Fruit fly (Drosophila melanogaster) whole organism, embryonic: ENCODE results near the gene Actn3.
A peak's percentile ranks its signal among the peaks of the same experiment; 100 is the strongest.

Source experiments
- B-H1 ChIP-seq: fragments of 200-800 bp; sonication (Bioruptor generic); IDR thresholded peaks from 3 replicates; pipeline ENCODE4 v1.3.6; 2022; ENCODE audit warnings: missing biosample characterization, missing genetic modification characterization
- CG10366 ChIP-seq: fragments of 200-800 bp; sonication (Bioruptor generic); IDR thresholded peaks from 2 replicates; pipeline ENCODE4 v1.3.6; 2022; ENCODE audit warnings: missing biosample characterization, missing genetic modification characterization
- CG10431 ChIP-seq: fragments of 200-800 bp; sonication (Bioruptor generic); optimal IDR thresholded peaks from 3 replicates; lab custom pipeline; 2018; ENCODE audit warnings: missing biosample characterization, mild to moderate bottlenecking, missing genetic modification characterization
- CG11723 ChIP-seq: fragments of 200-800 bp; sonication (Bioruptor generic); optimal IDR thresholded peaks from 2 replicates; lab custom pipeline; 2017; ENCODE audit warnings: missing biosample characterization, mild to moderate bottlenecking, missing genetic modification characterization
- CG13123 ChIP-seq: fragments of 200-800 bp; sonication (Bioruptor generic); optimal IDR thresholded peaks from 2 replicates; lab custom pipeline; 2016; ENCODE audit warnings: missing biosample characterization, missing genetic modification characterization
- CG14050 ChIP-seq: fragments of 200-800 bp; sonication (Bioruptor generic); IDR thresholded peaks from 3 replicates; pipeline ENCODE4 v1.3.6; 2022; ENCODE audit warnings: missing biosample characterization, missing genetic modification characterization
- CG14860 ChIP-seq: fragments of 200-800 bp; sonication (Bioruptor generic); IDR thresholded peaks from 3 replicates; pipeline ENCODE4 v1.3.6; 2022; ENCODE audit warnings: missing biosample characterization, missing genetic modification characterization; ENCODE audit not compliant: partially characterized antibody
- CG15514 ChIP-seq: fragments of 200-800 bp; sonication (Bioruptor generic); optimal IDR thresholded peaks from 3 replicates; lab custom pipeline; 2017; ENCODE audit warnings: missing biosample characterization, missing genetic modification characterization, mild to moderate bottlenecking, moderate library complexity, missing genetic modification reagents
- CG17359 ChIP-seq: fragments of 200-800 bp; sonication (Bioruptor generic); optimal IDR thresholded peaks from 3 replicates; lab custom pipeline; 2018; ENCODE audit warnings: missing biosample characterization, mild to moderate bottlenecking, missing genetic modification characterization, moderate library complexity
- CG17912 ChIP-seq: fragments of 200-800 bp; sonication (Bioruptor generic); optimal IDR thresholded peaks from 2 replicates; lab custom pipeline; 2018; ENCODE audit warnings: missing biosample characterization, mild to moderate bottlenecking, missing genetic modification characterization
- CG18764 ChIP-seq: fragments of 200-800 bp; sonication (Bioruptor generic); optimal IDR thresholded peaks from 3 replicates; lab custom pipeline; 2016; ENCODE audit warnings: missing biosample characterization, missing genetic modification characterization
- CG30020 ChIP-seq: fragments of 200-800 bp; optimal IDR thresholded peaks from 2 replicates; lab custom pipeline; 2019; ENCODE audit warnings: missing biosample characterization, mild to moderate bottlenecking, missing genetic modification characterization, moderate library complexity
- CG31224 ChIP-seq: fragments of 200-800 bp; sonication (Bioruptor generic); IDR thresholded peaks from 2 replicates; pipeline ENCODE4 v1.3.6; 2022; ENCODE audit warnings: missing biosample characterization, missing genetic modification characterization
- CG31441 ChIP-seq: fragments of 200-800 bp; sonication (Bioruptor generic); IDR thresholded peaks from 2 replicates; pipeline ENCODE4 v1.3.6; 2022; ENCODE audit warnings: missing biosample characterization, missing genetic modification characterization
- CG3163 ChIP-seq: fragments of 200-800 bp; sonication (Bioruptor generic); optimal IDR thresholded peaks from 3 replicates; lab custom pipeline; 2016; ENCODE audit warnings: missing biosample characterization, missing genetic modification characterization
- CG32772 ChIP-seq: fragments of 200-800 bp; sonication (Bioruptor generic); IDR thresholded peaks from 2 replicates; pipeline ENCODE4 v1.3.6; 2022; ENCODE audit warnings: missing biosample characterization, missing genetic modification characterization
- CG4820 ChIP-seq: fragments of 200-800 bp; sonication (Bioruptor generic); optimal IDR thresholded peaks from 3 replicates; lab custom pipeline; 2016; ENCODE audit warnings: missing biosample characterization, missing genetic modification characterization
- CG6254 ChIP-seq: fragments of 200-800 bp; sonication (Bioruptor generic); optimal IDR thresholded peaks from 3 replicates; lab custom pipeline; 2017; ENCODE audit warnings: mild to moderate bottlenecking, missing biosample characterization, missing genetic modification reagents, missing genetic modification characterization
- CG6854 ChIP-seq: fragments of 200-800 bp; sonication (Bioruptor generic); optimal IDR thresholded peaks from 3 replicates; lab custom pipeline; 2017; ENCODE audit warnings: missing biosample characterization, mild to moderate bottlenecking, missing genetic modification characterization
- CG7556 ChIP-seq: fragments of 200-800 bp; sonication (Bioruptor generic); optimal IDR thresholded peaks from 2 replicates; lab custom pipeline; 2017; ENCODE audit warnings: missing biosample characterization, mild to moderate bottlenecking, missing genetic modification characterization
- CG7987 ChIP-seq: fragments of 200-800 bp; sonication (Bioruptor generic); optimal IDR thresholded peaks from 2 replicates; lab custom pipeline; 2018; ENCODE audit warnings: missing biosample characterization, mild to moderate bottlenecking, missing genetic modification characterization, moderate library complexity
- Dbx ChIP-seq: fragments of 200-800 bp; sonication (Bioruptor generic); IDR thresholded peaks from 3 replicates; pipeline ENCODE4 v1.3.6; 2022; ENCODE audit warnings: missing biosample characterization, missing genetic modification characterization
- E2f2 ChIP-seq: fragments of 200-800 bp; sonication (Bioruptor generic); IDR thresholded peaks from 2 replicates; pipeline ENCODE4 v1.3.6; 2022; ENCODE audit warnings: missing biosample characterization, missing genetic modification characterization
- HLH3B ChIP-seq: fragments of 200-800 bp; sonication (Bioruptor generic); IDR thresholded peaks from 2 replicates; pipeline ENCODE4 v1.3.6; 2022; ENCODE audit warnings: missing biosample characterization, missing genetic modification characterization
- HmgD ChIP-seq: fragments of 200-800 bp; sonication (Bioruptor generic); optimal IDR thresholded peaks from 3 replicates; lab custom pipeline; 2016; ENCODE audit warnings: missing biosample characterization, missing genetic modification characterization
- Hsf ChIP-seq: fragments of 200-800 bp; sonication (Bioruptor generic); optimal IDR thresholded peaks from 3 replicates; lab custom pipeline; 2016; ENCODE audit warnings: missing biosample characterization, missing genetic modification characterization
- Opbp ChIP-seq: fragments of 200-800 bp; sonication (Bioruptor generic); IDR thresholded peaks from 3 replicates; pipeline ENCODE4 v1.3.6; 2022; ENCODE audit warnings: missing biosample characterization, missing genetic modification characterization; ENCODE audit not compliant: partially characterized antibody
- Pdp1 ChIP-seq, 2 experiments: fragments of 200-800 bp; sonication (Bioruptor generic); optimal IDR thresholded peaks; 3 replicates each; lab custom pipeline; 2016; ENCODE audit warnings: missing biosample characterization in 2 of 2, missing genetic modification characterization in 2 of 2, mild to moderate bottlenecking in 1 of 2, moderate library complexity in 1 of 2
- Sry-δ ChIP-seq: fragments of 200-800 bp; sonication (Bioruptor generic); optimal IDR thresholded peaks from 2 replicates; lab custom pipeline; 2016; ENCODE audit warnings: missing biosample characterization, missing genetic modification characterization
- Vsx1 ChIP-seq: fragments of 200-800 bp; sonication (Bioruptor generic); optimal IDR thresholded peaks from 2 replicates; lab custom pipeline; 2017; ENCODE audit warnings: missing biosample characterization, mild to moderate bottlenecking, missing genetic modification characterization, missing genetic modification reagents
- YL-1 ChIP-seq: fragments of 200-800 bp; sonication (Bioruptor generic); optimal IDR thresholded peaks from 3 replicates; lab custom pipeline; 2017; ENCODE audit warnings: missing biosample characterization, mild to moderate bottlenecking, missing genetic modification characterization
- abd-A ChIP-seq: fragments of 200-800 bp; sonication (Bioruptor generic); optimal IDR thresholded peaks from 3 replicates; lab custom pipeline; 2019; ENCODE audit warnings: missing biosample characterization, mild to moderate bottlenecking, missing genetic modification characterization, moderate library complexity
- aop ChIP-seq: fragments of 200-800 bp; sonication (Bioruptor generic); IDR thresholded peaks from 2 replicates; pipeline ENCODE4 v1.3.6; 2022; ENCODE audit warnings: missing biosample characterization, missing genetic modification characterization
- ato ChIP-seq: fragments of 200-800 bp; sonication (Bioruptor generic); IDR thresholded peaks from 2 replicates; pipeline ENCODE4 v1.3.6; 2022; ENCODE audit warnings: missing biosample characterization, missing genetic modification characterization; ENCODE audit not compliant: partially characterized antibody
- bbx ChIP-seq: fragments of 200-800 bp; sonication (Bioruptor generic); IDR thresholded peaks from 2 replicates; pipeline ENCODE4 v1.3.6; 2022; ENCODE audit warnings: missing biosample characterization, missing genetic modification characterization; ENCODE audit not compliant: partially characterized antibody
- exex ChIP-seq: fragments of 200-800 bp; sonication (Bioruptor generic); optimal IDR thresholded peaks from 4 replicates; lab custom pipeline; 2018; ENCODE audit warnings: missing biosample characterization, mild to moderate bottlenecking, missing genetic modification characterization, moderate library complexity
- eyg ChIP-seq: fragments of 200-800 bp; sonication (Bioruptor generic); optimal IDR thresholded peaks from 3 replicates; lab custom pipeline; 2016; ENCODE audit warnings: missing biosample characterization, missing genetic modification characterization
- gsb-n ChIP-seq: fragments of 200-800 bp; sonication (Bioruptor generic); optimal IDR thresholded peaks from 3 replicates; lab custom pipeline; 2018; ENCODE audit warnings: missing biosample characterization, mild to moderate bottlenecking, missing genetic modification characterization
- hb ChIP-seq: fragments of 200-800 bp; sonication (Bioruptor generic); IDR thresholded peaks from 3 replicates; pipeline ENCODE4 v1.3.6; 2022; ENCODE audit warnings: missing biosample characterization, missing genetic modification characterization; ENCODE audit not compliant: partially characterized antibody
- kni ChIP-seq: fragments of 200-800 bp; sonication (Bioruptor generic); optimal IDR thresholded peaks from 3 replicates; lab custom pipeline; 2017; ENCODE audit warnings: mild to moderate bottlenecking, missing biosample characterization, missing genetic modification reagents, missing genetic modification characterization
- lilli ChIP-seq: fragments of 200-800 bp; sonication (Bioruptor generic); optimal IDR thresholded peaks from 3 replicates; lab custom pipeline; 2016; ENCODE audit warnings: missing biosample characterization, missing genetic modification characterization
- lmd ChIP-seq: fragments of 200-800 bp; sonication (Bioruptor generic); IDR thresholded peaks from 2 replicates; pipeline ENCODE4 v1.3.6; 2022; ENCODE audit warnings: missing biosample characterization, missing genetic modification characterization
- maf-S ChIP-seq: fragments of 200-800 bp; sonication (Bioruptor generic); optimal IDR thresholded peaks from 2 replicates; lab custom pipeline; 2016; ENCODE audit warnings: missing biosample characterization, missing genetic modification characterization
- nau ChIP-seq: fragments of 200-800 bp; sonication (Bioruptor generic); optimal IDR thresholded peaks from 3 replicates; lab custom pipeline; 2017; ENCODE audit warnings: missing biosample characterization, mild to moderate bottlenecking, missing genetic modification characterization, missing genetic modification reagents
- rib ChIP-seq: fragments of 200-800 bp; sonication (Bioruptor generic); IDR thresholded peaks from 2 replicates; pipeline ENCODE4 v1.3.6; 2022; ENCODE audit warnings: missing biosample characterization, missing genetic modification characterization
- schlank ChIP-seq: fragments of 200-800 bp; sonication (Bioruptor generic); optimal IDR thresholded peaks from 2 replicates; lab custom pipeline; 2018; ENCODE audit warnings: missing biosample characterization, mild to moderate bottlenecking, missing genetic modification characterization
- sisA ChIP-seq: fragments of 200-800 bp; sonication (Bioruptor generic); IDR thresholded peaks from 2 replicates; pipeline ENCODE4 v1.3.6; 2022; ENCODE audit warnings: missing biosample characterization, missing genetic modification characterization
- so ChIP-seq: fragments of 200-800 bp; sonication (Bioruptor generic); IDR thresholded peaks from 3 replicates; pipeline ENCODE4 v1.3.6; 2022; ENCODE audit warnings: missing biosample characterization, missing genetic modification characterization
- trh ChIP-seq: fragments of 200-800 bp; sonication (Bioruptor generic); optimal IDR thresholded peaks from 2 replicates; lab custom pipeline; 2016; ENCODE audit warnings: missing biosample characterization, missing genetic modification characterization
- zf30C ChIP-seq: fragments of 200-800 bp; sonication (Bioruptor generic); optimal IDR thresholded peaks from 3 replicates; lab custom pipeline; 2018; ENCODE audit warnings: missing biosample characterization, mild to moderate bottlenecking, missing genetic modification characterization
- zfh1 ChIP-seq: fragments of 200-800 bp; sonication (Bioruptor generic); IDR thresholded peaks from 3 replicates; pipeline ENCODE4 v1.3.6; 2022; ENCODE audit warnings: missing biosample characterization, missing genetic modification characterization

The Actn3 gene

DNA sequence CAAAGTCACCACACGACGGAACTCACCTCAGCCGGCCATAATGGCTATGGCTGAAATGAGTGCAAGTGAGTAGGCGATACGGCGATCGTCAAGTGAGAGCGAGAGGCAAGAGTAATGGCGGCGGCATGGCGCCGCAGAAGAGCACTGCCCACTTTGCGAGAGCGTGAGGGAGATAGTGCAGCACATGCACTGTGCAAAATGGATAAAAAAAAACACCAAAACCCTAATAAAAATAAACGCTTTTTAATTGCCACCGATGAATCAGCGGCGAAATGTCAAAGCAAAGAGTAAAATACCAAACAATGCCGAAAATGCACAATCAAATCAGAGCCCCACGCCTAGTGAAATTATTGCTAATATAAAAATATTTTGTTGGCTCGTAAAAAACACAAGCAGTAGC is 28.9 kb downstream of the Actn3 start (continued):
- TF ChIP-seq CG13123: no peak
- TF ChIP-seq CG4820 (GFP tag; lab: Kevin White, UChicago): no peak
- no peak for TF ChIP-seq gsb-n (tag; lab: Kevin White, UChicago)
- TF ChIP-seq Pdp1 (GFP tag; optimal IDR thresholded peaks at IDR 0.05; lab: Kevin White, UChicago): peak in 1 of 2 experiments; percentile 16
- no peak for TF ChIP-seq YL-1 (GFP tag; lab: Kevin White, UChicago)
- TF ChIP-seq CG17912: no peak
- no peak for TF ChIP-seq CG6854 (GFP tag; lab: Kevin White, UChicago)
- TF ChIP-seq Vsx1: no peak
- TF ChIP-seq aop (GFP tag; lab: Robert Waterston, UW): no peak
- peak; percentile 52 for TF ChIP-seq abd-A (tag; lab: Kevin White, UChicago)
- TF ChIP-seq CG14860 (GFP tag; lab: Robert Waterston, UW): peak; percentile 30; the same call in 1 of the 3 replicates
- TF ChIP-seq zf30C (GFP tag; lab: Kevin White, UChicago): peak; percentile 91
- TF ChIP-seq kni (GFP tag; lab: Kevin White, UChicago): peak; percentile 54
- TF ChIP-seq nau (GFP tag; lab: Kevin White, UChicago): no peak
- no peak for TF ChIP-seq maf-S (GFP tag; lab: Kevin White, UChicago)
- TF ChIP-seq schlank (tag; lab: Kevin White, UChicago): no peak
- TF ChIP-seq bbx (GFP tag; lab: Robert Waterston, UW): peak; percentile 54; the same call in 1 of the 2 replicates
- no peak for TF ChIP-seq lmd (GFP tag; lab: Robert Waterston, UW)
- no peak for TF ChIP-seq Sry-δ (GFP tag; lab: Kevin White, UChicago)
- no peak for TF ChIP-seq CG18764 (GFP tag; lab: Kevin White, UChicago)
- TF ChIP-seq so: no peak; the same call in 2 of the 3 replicates
- TF ChIP-seq eyg (GFP tag; lab: Kevin White, UChicago): no peak
- peak; percentile 47 for TF ChIP-seq CG10366 (GFP tag; lab: Robert Waterston, UW)
- TF ChIP-seq HLH3B (GFP tag; lab: Robert Waterston, UW): 0 out of 2 replicates have a peak, but pooled peaks have one; percentile 19
- no peak for TF ChIP-seq exex
- TF ChIP-seq CG31441 (GFP tag; lab: Robert Waterston, UW): no peak
- TF ChIP-seq CG14050 (GFP tag; lab: Robert Waterston, UW): no peak
- TF ChIP-seq CG3163 (GFP tag; lab: Kevin White, UChicago): peak; percentile 4
- no peak for TF ChIP-seq lilli (GFP tag; lab: Kevin White, UChicago)
- no peak for TF ChIP-seq zfh1 (GFP tag; lab: Robert Waterston, UW)
- peak; percentile 71 for TF ChIP-seq HmgD (GFP tag; lab: Kevin White, UChicago)
- TF ChIP-seq CG11723 (GFP tag; lab: Kevin White, UChicago): no peak
- TF ChIP-seq trh (GFP tag; lab: Kevin White, UChicago): no peak
- peak; percentile 17; the same call in 1 of the 3 replicates for TF ChIP-seq hb (GFP tag; lab: Robert Waterston, UW)
- TF ChIP-seq CG7556 (GFP tag; lab: Kevin White, UChicago): no peak
- no peak for TF ChIP-seq ato
- TF ChIP-seq CG6254 (GFP tag; lab: Kevin White, UChicago): no peak
- no peak for TF ChIP-seq CG10431 (GFP tag; lab: Kevin White, UChicago)
- TF ChIP-seq rib (GFP tag; lab: Robert Waterston, UW): no peak
- no peak for TF ChIP-seq CG17359 (tag; lab: Kevin White, UChicago)
- no peak for TF ChIP-seq CG15514 (GFP tag; lab: Kevin White, UChicago)
- TF ChIP-seq CG31224 (GFP tag; lab: Robert Waterston, UW): no peak
- no peak for TF ChIP-seq CG7987
- TF ChIP-seq CG30020 (tag; lab: Kevin White, UChicago): no peak
- no peak for TF ChIP-seq E2f2 (GFP tag; lab: Robert Waterston, UW)
- no peak; the same call in 1 of the 2 replicates for TF ChIP-seq CG32772 (GFP tag; lab: Robert Waterston, UW)
- peak; percentile 32; the same call in 1 of the 3 replicates for TF ChIP-seq B-H1 (GFP tag; lab: Robert Waterston, UW)
- TF ChIP-seq Dbx (GFP tag; lab: Robert Waterston, UW): no peak
- peak; percentile 12; the same call in 1 of the 2 replicates for TF ChIP-seq sisA
- TF ChIP-seq Hsf: no peak
- TF ChIP-seq Opbp: no peak; the same call in 2 of the 3 replicates
